Fruit fly (Drosophila melanogaster) whole organism, prepupa: ENCODE data around the gene CG32554.
A peak's percentile ranks its signal among the peaks of the same experiment; 100 is the strongest.

Source experiments
- Blimp-1 ChIP-seq: fragments of 200-800 bp; sonication (Bioruptor generic); optimal IDR thresholded peaks from 3 replicates; lab custom pipeline; 2017; ENCODE audit warnings: missing biosample characterization, missing genetic modification characterization, mild to moderate bottlenecking, moderate library complexity, missing genetic modification reagents
- CG10631 ChIP-seq: fragments of 200-800 bp; sonication (Bioruptor generic); optimal IDR thresholded peaks from 2 replicates; lab custom pipeline; 2016; ENCODE audit warnings: missing biosample characterization, missing genetic modification characterization
- CG10669 ChIP-seq: fragments of 200-800 bp; sonication (Bioruptor generic); optimal IDR thresholded peaks from 3 replicates; lab custom pipeline; 2018; ENCODE audit warnings: missing biosample characterization, mild to moderate bottlenecking, missing genetic modification characterization, moderate library complexity
- CG11762 ChIP-seq: fragments of 200-800 bp; sonication (Bioruptor generic); optimal IDR thresholded peaks from 3 replicates; lab custom pipeline; 2016; ENCODE audit warnings: missing biosample characterization, missing genetic modification characterization; ENCODE audit not compliant: insufficient read depth
- CG11902 ChIP-seq: fragments of 200-800 bp; sonication (Bioruptor generic); optimal IDR thresholded peaks from 3 replicates; lab custom pipeline; 2016; ENCODE audit warnings: missing biosample characterization, missing genetic modification characterization
- CG15336 ChIP-seq: fragments of 200-800 bp; sonication (Bioruptor generic); IDR thresholded peaks from 2 replicates; pipeline ENCODE4 v1.3.6; 2022; ENCODE audit warnings: missing biosample characterization, missing genetic modification characterization
- CG3032 ChIP-seq: fragments of 200-800 bp; optimal IDR thresholded peaks from 2 replicates; lab custom pipeline; 2019; ENCODE audit warnings: missing biosample characterization, mild to moderate bottlenecking, missing genetic modification characterization, moderate library complexity
- CG31627 ChIP-seq: fragments of 200-800 bp; sonication (Bioruptor generic); optimal IDR thresholded peaks from 3 replicates; lab custom pipeline; 2016; ENCODE audit warnings: missing biosample characterization, missing genetic modification characterization
- CG6163 ChIP-seq: fragments of 200-800 bp; sonication (Bioruptor generic); IDR thresholded peaks from 3 replicates; pipeline ENCODE4 v1.3.6; 2022; ENCODE audit warnings: missing biosample characterization, missing genetic modification characterization
- CG6276 ChIP-seq: fragments of 200-800 bp; sonication (Bioruptor generic); optimal IDR thresholded peaks from 2 replicates; lab custom pipeline; 2017; ENCODE audit warnings: missing biosample characterization, mild to moderate bottlenecking, missing genetic modification characterization
- CG6792 ChIP-seq: fragments of 200-800 bp; sonication (Bioruptor generic); optimal IDR thresholded peaks from 3 replicates; lab custom pipeline; 2016; ENCODE audit warnings: missing biosample characterization, missing genetic modification characterization
- CG6808 ChIP-seq: fragments of 200-800 bp; sonication (Bioruptor generic); optimal IDR thresholded peaks from 3 replicates; lab custom pipeline; 2017; ENCODE audit warnings: missing biosample characterization, missing genetic modification characterization, mild to moderate bottlenecking, moderate library complexity, missing genetic modification reagents
- CG7368 ChIP-seq: fragments of 200-800 bp; sonication (Bioruptor generic); optimal IDR thresholded peaks from 3 replicates; lab custom pipeline; 2016; ENCODE audit warnings: missing biosample characterization, missing genetic modification characterization
- CG8119 ChIP-seq: fragments of 200-800 bp; sonication (Bioruptor generic); IDR thresholded peaks from 3 replicates; pipeline ENCODE4 v1.3.6; 2022; ENCODE audit warnings: missing biosample characterization, missing genetic modification characterization
- CG8632 ChIP-seq: fragments of 200-800 bp; sonication (Bioruptor generic); optimal IDR thresholded peaks from 3 replicates; lab custom pipeline; 2016; ENCODE audit warnings: missing biosample characterization, missing genetic modification characterization
- Eip75B ChIP-seq: fragments of 200-800 bp; sonication (Bioruptor generic); optimal IDR thresholded peaks from 3 replicates; lab custom pipeline; 2016; ENCODE audit warnings: missing biosample characterization, missing genetic modification characterization
- Eip78C ChIP-seq: fragments of 200-800 bp; sonication (Bioruptor generic); peaks from one replicate; lab custom pipeline; 2016; ENCODE audit warnings: missing biosample characterization, missing genetic modification characterization
- Eip93F ChIP-seq: fragments of 200-800 bp; sonication (Bioruptor generic); optimal IDR thresholded peaks from 2 replicates; lab custom pipeline; 2016; ENCODE audit warnings: missing biosample characterization, mild to moderate bottlenecking, missing genetic modification characterization
- Ets21C ChIP-seq: fragments of 200-800 bp; sonication (Bioruptor generic); optimal IDR thresholded peaks from 3 replicates; lab custom pipeline; 2016; ENCODE audit warnings: missing biosample characterization, missing genetic modification characterization
- Ets96B ChIP-seq: fragments of 200-800 bp; optimal IDR thresholded peaks from 2 replicates; lab custom pipeline; 2019; ENCODE audit warnings: missing biosample characterization, mild to moderate bottlenecking, missing genetic modification characterization, moderate library complexity
- Hr38 ChIP-seq: sonication (Bioruptor generic); optimal IDR thresholded peaks from 2 replicates; lab custom pipeline; 2016; ENCODE audit warnings: missing biosample characterization, missing genetic modification characterization
- Hr39 ChIP-seq: fragments of 200-800 bp; sonication (Bioruptor generic); optimal IDR thresholded peaks from 2 replicates; lab custom pipeline; 2016; ENCODE audit warnings: missing biosample characterization, missing genetic modification characterization
- Hr4 ChIP-seq: fragments of 200-800 bp; sonication (Bioruptor generic); optimal IDR thresholded peaks from 3 replicates; lab custom pipeline; 2016; ENCODE audit warnings: missing biosample characterization, missing genetic modification characterization
- OdsH ChIP-seq: fragments of 200-800 bp; sonication (Bioruptor generic); optimal IDR thresholded peaks from 3 replicates; lab custom pipeline; 2016; ENCODE audit warnings: missing biosample characterization, missing genetic modification characterization
- Sox102F ChIP-seq: fragments of 200-800 bp; sonication (Bioruptor generic); optimal IDR thresholded peaks from 2 replicates; lab custom pipeline; 2016; ENCODE audit warnings: missing biosample characterization, mild to moderate bottlenecking, missing genetic modification characterization
- Sox14 ChIP-seq: fragments of 200-800 bp; sonication (Bioruptor generic); optimal IDR thresholded peaks from 3 replicates; lab custom pipeline; 2016; ENCODE audit warnings: missing biosample characterization, missing genetic modification characterization
- Sox15 ChIP-seq: fragments of 200-800 bp; sonication (Bioruptor generic); optimal IDR thresholded peaks from 3 replicates; lab custom pipeline; 2016; ENCODE audit warnings: missing biosample characterization, missing genetic modification characterization
- achi ChIP-seq: fragments of 200-800 bp; sonication (Bioruptor generic); optimal IDR thresholded peaks from 3 replicates; lab custom pipeline; 2016; ENCODE audit warnings: missing biosample characterization, missing genetic modification characterization
- acj6 ChIP-seq: fragments of 200-800 bp; sonication (Bioruptor generic); optimal IDR thresholded peaks from 3 replicates; lab custom pipeline; 2016; ENCODE audit warnings: missing biosample characterization, missing genetic modification characterization
- cyc ChIP-seq: fragments of 200-800 bp; sonication (Bioruptor generic); optimal IDR thresholded peaks from 3 replicates; lab custom pipeline; 2016; ENCODE audit warnings: missing biosample characterization, missing genetic modification characterization
- dac ChIP-seq: fragments of 200-800 bp; sonication (Bioruptor generic); optimal IDR thresholded peaks from 2 replicates; lab custom pipeline; 2017; ENCODE audit warnings: missing biosample characterization, mild to moderate bottlenecking, missing genetic modification characterization
- dsx ChIP-seq: fragments of 200-800 bp; optimal IDR thresholded peaks from 3 replicates; lab custom pipeline; 2019; ENCODE audit warnings: missing biosample characterization, mild to moderate bottlenecking, missing genetic modification characterization, moderate library complexity; ENCODE audit not compliant: poor library complexity, severe bottlenecking
- eg ChIP-seq: fragments of 200-800 bp; sonication (Bioruptor generic); IDR thresholded peaks from 3 replicates; pipeline ENCODE4 v1.3.6; 2022; ENCODE audit warnings: missing biosample characterization, missing genetic modification characterization
- esn ChIP-seq: fragments of 200-800 bp; sonication (Bioruptor generic); optimal IDR thresholded peaks from 2 replicates; lab custom pipeline; 2016; ENCODE audit warnings: missing biosample characterization, mild to moderate bottlenecking, missing genetic modification characterization, moderate library complexity
- fd85E ChIP-seq: fragments of 200-800 bp; sonication (Bioruptor generic); optimal IDR thresholded peaks from 3 replicates; lab custom pipeline; 2016; ENCODE audit warnings: missing biosample characterization, missing genetic modification characterization
- fkh ChIP-seq: fragments of 200-800 bp; sonication (Bioruptor generic); optimal IDR thresholded peaks from 3 replicates; lab custom pipeline; 2017; ENCODE audit warnings: missing biosample characterization, mild to moderate bottlenecking, missing genetic modification characterization, moderate library complexity
- lz ChIP-seq: fragments of 200-800 bp; sonication (Bioruptor generic); optimal IDR thresholded peaks from 3 replicates; lab custom pipeline; 2016; ENCODE audit warnings: missing biosample characterization, missing genetic modification characterization
- net ChIP-seq: fragments of 200-800 bp; sonication (Bioruptor generic); optimal IDR thresholded peaks from 3 replicates; lab custom pipeline; 2016; ENCODE audit warnings: missing biosample characterization, missing genetic modification characterization
- pdm3 ChIP-seq: fragments of 200-800 bp; sonication (Bioruptor generic); optimal IDR thresholded peaks from 3 replicates; lab custom pipeline; 2016; ENCODE audit warnings: missing biosample characterization, missing genetic modification characterization
- salr ChIP-seq, 2 experiments: fragments of 200-800 bp; sonication (Bioruptor generic); optimal IDR thresholded peaks; 3 replicates each; lab custom pipeline; 2016 to 2018; ENCODE audit warnings: missing biosample characterization in 2 of 2, missing genetic modification characterization in 2 of 2, mild to moderate bottlenecking in 1 of 2
- ss ChIP-seq, 2 experiments: fragments of 200-800 bp; sonication (Bioruptor generic); optimal IDR thresholded peaks; 2 replicates in 1 of 2; 3 replicates in 1 of 2; lab custom pipeline; 2017 to 2018; ENCODE audit warnings: mild to moderate bottlenecking in 2 of 2, missing biosample characterization in 2 of 2, missing genetic modification characterization in 2 of 2, moderate library complexity in 1 of 2
- svp ChIP-seq: fragments of 200-800 bp; sonication (Bioruptor generic); peaks from one replicate; lab custom pipeline; 2016; ENCODE audit warnings: missing biosample characterization, missing genetic modification characterization
- topi ChIP-seq: fragments of 200-800 bp; sonication (Bioruptor generic); optimal IDR thresholded peaks from 3 replicates; lab custom pipeline; 2016; ENCODE audit warnings: missing biosample characterization, missing genetic modification characterization
- vri ChIP-seq: fragments of 200-800 bp; sonication (Bioruptor generic); optimal IDR thresholded peaks from 3 replicates; lab custom pipeline; 2016; ENCODE audit warnings: missing biosample characterization, mild to moderate bottlenecking, missing genetic modification characterization

CG32554 gene

dm6 chrX:17857809-17858208 lies 5.3 kb upstream of the CG32554 start:
- TF ChIP-seq Eip78C (GFP tag; lab: Kevin White, UChicago) (peak; percentile 56), vri (GFP tag; lab: Kevin White, UChicago) (no peak), svp (GFP tag; lab: Kevin White, UChicago) (peak; percentile 40), dsx (GFP tag; lab: Kevin White, UChicago) (peak; percentile 22)
- TF ChIP-seq, all 60 proteins: peak for 3

dm6 chrX:17856458-17857277 lies 4.2 kb upstream of the CG32554 start, which contains the start of gene Srx:
Gene Srx, plus strand, starts transcription at chrX:17856974.
- TF ChIP-seq Ets96B (tag; lab: Kevin White, UChicago): peak; percentile 23
- peak; percentile 50 for TF ChIP-seq esn
- TF ChIP-seq achi (GFP tag; lab: Kevin White, UChicago): peak; percentile 99
- TF ChIP-seq ss (GFP tag; optimal IDR thresholded peaks at IDR 0.05; lab: Kevin White, UChicago): peak in 1 of 2 experiments; percentile 52
- no peak for TF ChIP-seq pdm3 (GFP tag; lab: Kevin White, UChicago)
- no peak for TF ChIP-seq salr (GFP tag; optimal IDR thresholded peaks at IDR 0.05; lab: Kevin White, UChicago)
- TF ChIP-seq eg (GFP tag; lab: Robert Waterston, UW): peak; percentile 66
- peak; percentile 17 for TF ChIP-seq fkh (GFP tag; lab: Kevin White, UChicago)
- no peak for TF ChIP-seq lz
- TF ChIP-seq Sox14 (GFP tag; lab: Kevin White, UChicago): peak; percentile 23
- TF ChIP-seq Sox15 (GFP tag; lab: Kevin White, UChicago): peak; percentile 30
- peak; percentile 19 for TF ChIP-seq CG3032 (tag; lab: Kevin White, UChicago)
- peak; percentile 65 for TF ChIP-seq Eip78C (GFP tag; lab: Kevin White, UChicago)
- TF ChIP-seq CG31627 (GFP tag; lab: Kevin White, UChicago): peak; percentile 28
- TF ChIP-seq CG6792: no peak
- TF ChIP-seq net (GFP tag; lab: Kevin White, UChicago): peak; percentile 28
- TF ChIP-seq acj6 (GFP tag; lab: Kevin White, UChicago): peak; percentile 15
- peak; percentile 7 for TF ChIP-seq dac (GFP tag; lab: Kevin White, UChicago)
- no peak for TF ChIP-seq cyc (GFP tag; lab: Kevin White, UChicago)
- peak; percentile 54 for TF ChIP-seq Eip93F (GFP tag; lab: Kevin White, UChicago)
- peak; percentile 18 for TF ChIP-seq dsx (GFP tag; lab: Kevin White, UChicago)
- no peak for TF ChIP-seq CG10631
- TF ChIP-seq CG8119 (GFP tag; lab: Robert Waterston, UW): peak; percentile 49; the same call in 1 of the 3 replicates
- no peak for TF ChIP-seq OdsH (GFP tag; lab: Kevin White, UChicago)
- no peak for TF ChIP-seq CG10669
- TF ChIP-seq fd85E (GFP tag; lab: Kevin White, UChicago): no peak
- 0 out of 3 replicates have a peak, but pooled peaks have one; percentile 38 for TF ChIP-seq CG6163 (GFP tag; lab: Robert Waterston, UW)
- TF ChIP-seq Ets21C: no peak
- TF ChIP-seq vri (GFP tag; lab: Kevin White, UChicago): peak; percentile 79
- TF ChIP-seq CG7368 (GFP tag; lab: Kevin White, UChicago): no peak
- peak; percentile 39 for TF ChIP-seq CG8632
- peak; percentile 35 for TF ChIP-seq Hr39 (GFP tag; lab: Kevin White, UChicago)
- peak; percentile 21 for TF ChIP-seq topi (GFP tag; lab: Kevin White, UChicago)
- no peak for TF ChIP-seq svp (GFP tag; lab: Kevin White, UChicago)
- peak; percentile 50 for TF ChIP-seq CG15336 (GFP tag; lab: Robert Waterston, UW)
- TF ChIP-seq CG11902 (GFP tag; lab: Kevin White, UChicago): no peak
- TF ChIP-seq CG6276: no peak
- TF ChIP-seq Blimp-1 (GFP tag; lab: Kevin White, UChicago): peak; percentile 76
- TF ChIP-seq Sox102F (GFP tag; lab: Kevin White, UChicago): no peak
- no peak for TF ChIP-seq Hr38 (GFP tag; lab: Kevin White, UChicago)
- no peak for TF ChIP-seq Hr4 (GFP tag; lab: Kevin White, UChicago)
- TF ChIP-seq Eip75B (GFP tag; lab: Kevin White, UChicago): no peak
- TF ChIP-seq CG6808 (GFP tag; lab: Kevin White, UChicago): peak; percentile 60
- TF ChIP-seq CG11762 (GFP tag; lab: Kevin White, UChicago): no peak
